Fruit fly (Drosophila melanogaster): Measurements from ENCODE around the gene Ctl2.

Gene Ctl2

dm6 chr3R:29089662-29090007 lies 33.5 kb upstream of the Ctl2 start:
- no peak for TF ChIP-seq tai (GFP tag; optimal IDR thresholded peaks at IDR 0.05)
- no peak for TF ChIP-seq Sp1 (GFP tag; optimal IDR thresholded peaks at IDR 0.05)
- no peak for TF ChIP-seq Rel (GFP tag; optimal IDR thresholded peaks at IDR 0.05)
- no peak for TF ChIP-seq Rel (tag; optimal IDR thresholded peaks at IDR 0.05)
- TF ChIP-seq rgr (GFP tag; optimal IDR thresholded peaks at IDR 0.05): no peak
- peak; percentile 9 for TF ChIP-seq HLH106 (tag; optimal IDR thresholded peaks at IDR 0.05)
- TF ChIP-seq foxo (GFP tag; optimal IDR thresholded peaks at IDR 0.05): peak in 1 of 2 experiments; percentile 8

- TF ChIP-seq Dfd (GFP tag; optimal IDR thresholded peaks at IDR 0.05) (no peak), jim (GFP tag; optimal IDR thresholded peaks at IDR 0.05) (no peak), br (GFP tag; optimal IDR thresholded peaks at IDR 0.05) (peak; percentile 0), CG32264 (GFP tag; optimal IDR thresholded peaks at IDR 0.05) (no peak), sage (GFP tag; optimal IDR thresholded peaks at IDR 0.05) (no peak), Dif (GFP tag; optimal IDR thresholded peaks at IDR 0.05; ENCODE audit: partially characterized antibody) (no peak), brk (GFP tag; optimal IDR thresholded peaks at IDR 0.05) (no peak), woc (GFP tag; optimal IDR thresholded peaks at IDR 0.05) (no peak), N (GFP tag; optimal IDR thresholded peaks at IDR 0.05) (no peak), Jra (GFP tag; optimal IDR thresholded peaks at IDR 0.05) (no peak), Abd-B (GFP tag; optimal IDR thresholded peaks at IDR 0.05) (no peak), Hr78 (GFP tag; optimal IDR thresholded peaks at IDR 0.05) (no peak), sv (GFP tag; optimal IDR thresholded peaks at IDR 0.05) (no peak), usp (GFP tag; optimal IDR thresholded peaks at IDR 0.05) (no peak), CG9705 (GFP tag; optimal IDR thresholded peaks at IDR 0.05) (no peak), HLH106 (tag; optimal IDR thresholded peaks at IDR 0.05) (peak; percentile 22), ey (GFP tag; optimal IDR thresholded peaks at IDR 0.05) (peak; percentile 44), dmrt93B (GFP tag; optimal IDR thresholded peaks at IDR 0.05) (no peak), Rel (GFP tag; optimal IDR thresholded peaks at IDR 0.05) (no peak), Rel (tag; optimal IDR thresholded peaks at IDR 0.05) (no peak), Mio (GFP tag; optimal IDR thresholded peaks at IDR 0.05) (no peak), psq (GFP tag; optimal IDR thresholded peaks at IDR 0.05) (no peak), h (GFP tag; optimal IDR thresholded peaks at IDR 0.05) (peak; percentile 34), foxo (GFP tag; optimal IDR thresholded peaks at IDR 0.05) (peak in 1 of 2 experiments; percentile 42), CrebA (GFP tag; optimal IDR thresholded peaks at IDR 0.05; ENCODE audit: borderline replicate concordance) (no peak), rgr (GFP tag; optimal IDR thresholded peaks at IDR 0.05) (peak; percentile 18), OdsH (GFP tag; optimal IDR thresholded peaks at IDR 0.05) (peak; percentile 24), Vsx2 (GFP tag; optimal IDR thresholded peaks at IDR 0.05; ENCODE audit: partially characterized antibody) (no peak), Myc (optimal IDR thresholded peaks at IDR 0.05) (no peak), lola (GFP tag; optimal IDR thresholded peaks at IDR 0.05) (no peak), Hnf4 (GFP tag; optimal IDR thresholded peaks at IDR 0.05) (no peak), Sp1 (GFP tag; optimal IDR thresholded peaks at IDR 0.05) (peak; percentile 1), dl (GFP tag; optimal IDR thresholded peaks at IDR 0.05; ENCODE audit: insufficient read depth in 1 of 2, partially characterized antibody in 2 of 2) (no peak), GATAd (GFP tag; optimal IDR thresholded peaks at IDR 0.05) (no peak), dsf (GFP tag; optimal IDR thresholded peaks at IDR 0.05; ENCODE audit: borderline replicate concordance) (no peak), Hr83 (GFP tag; optimal IDR thresholded peaks at IDR 0.05; ENCODE audit: poor library complexity, severe bottlenecking) (no peak), pan (optimal IDR thresholded peaks at IDR 0.05) (no peak), fru (GFP tag; optimal IDR thresholded peaks at IDR 0.05) (peak; percentile 46)
These were observed 31.6 kb upstream of the Ctl2 start for dm6 chr3R:29091609-29092008.

DNA sequence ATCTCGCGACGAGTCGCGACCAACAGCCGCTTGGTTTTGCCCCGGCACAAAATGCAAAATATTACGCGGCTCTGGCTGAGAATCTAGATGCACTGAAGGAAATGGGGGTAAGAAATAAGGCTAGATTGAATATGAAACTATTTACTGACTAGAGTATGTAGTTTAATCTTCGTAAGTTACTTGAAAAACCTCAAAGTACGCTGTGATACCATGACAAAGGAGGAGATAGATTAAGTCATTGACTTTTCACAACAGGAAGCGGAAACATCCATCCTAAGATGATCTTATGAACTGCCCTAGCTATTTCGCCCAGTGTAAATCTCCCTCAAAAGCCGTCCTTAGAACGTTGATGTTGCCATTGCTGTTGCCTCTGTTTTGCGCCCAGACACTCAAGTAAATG lies 29.0 kb upstream of the Ctl2 start:
- TF ChIP-seq fru (GFP tag; optimal IDR thresholded peaks at IDR 0.05): peak; percentile 23
- TF ChIP-seq dsf (GFP tag; optimal IDR thresholded peaks at IDR 0.05; ENCODE audit: borderline replicate concordance): no peak
- no peak for TF ChIP-seq Hr78 (GFP tag; optimal IDR thresholded peaks at IDR 0.05)
- TF ChIP-seq Myc (optimal IDR thresholded peaks at IDR 0.05): no peak
- TF ChIP-seq Abd-B (GFP tag; optimal IDR thresholded peaks at IDR 0.05): no peak
- no peak for TF ChIP-seq Vsx2 (GFP tag; optimal IDR thresholded peaks at IDR 0.05; ENCODE audit: partially characterized antibody)
- TF ChIP-seq rgr (GFP tag; optimal IDR thresholded peaks at IDR 0.05): peak; percentile 19
- no peak for TF ChIP-seq brk (GFP tag; optimal IDR thresholded peaks at IDR 0.05)
- no peak for TF ChIP-seq Sp1 (GFP tag; optimal IDR thresholded peaks at IDR 0.05)
- TF ChIP-seq GATAd (GFP tag; optimal IDR thresholded peaks at IDR 0.05): no peak
- TF ChIP-seq Hr83 (GFP tag; optimal IDR thresholded peaks at IDR 0.05; ENCODE audit: poor library complexity, severe bottlenecking): no peak
- TF ChIP-seq woc (GFP tag; optimal IDR thresholded peaks at IDR 0.05): no peak
- no peak for TF ChIP-seq br (GFP tag; optimal IDR thresholded peaks at IDR 0.05)
- TF ChIP-seq Dfd (GFP tag; optimal IDR thresholded peaks at IDR 0.05): no peak
- TF ChIP-seq Rel (GFP tag; optimal IDR thresholded peaks at IDR 0.05): no peak
- no peak for TF ChIP-seq Rel (tag; optimal IDR thresholded peaks at IDR 0.05)
- no peak for TF ChIP-seq Hnf4 (GFP tag; optimal IDR thresholded peaks at IDR 0.05)
- TF ChIP-seq HLH106 (tag; optimal IDR thresholded peaks at IDR 0.05): peak; percentile 13
- no peak for TF ChIP-seq lola (GFP tag; optimal IDR thresholded peaks at IDR 0.05)
- peak; percentile 5 for TF ChIP-seq h (GFP tag; optimal IDR thresholded peaks at IDR 0.05)
- TF ChIP-seq tai (GFP tag; optimal IDR thresholded peaks at IDR 0.05): no peak
- TF ChIP-seq dmrt93B (GFP tag; optimal IDR thresholded peaks at IDR 0.05): no peak
- no peak for TF ChIP-seq dl (GFP tag; optimal IDR thresholded peaks at IDR 0.05; ENCODE audit: insufficient read depth in 1 of 2, partially characterized antibody in 2 of 2)
- TF ChIP-seq Dif (GFP tag; optimal IDR thresholded peaks at IDR 0.05; ENCODE audit: partially characterized antibody): no peak
- no peak for TF ChIP-seq CrebA (GFP tag; optimal IDR thresholded peaks at IDR 0.05; ENCODE audit: borderline replicate concordance)
- TF ChIP-seq CG32264 (GFP tag; optimal IDR thresholded peaks at IDR 0.05): no peak
- TF ChIP-seq sage (GFP tag; optimal IDR thresholded peaks at IDR 0.05): no peak
- TF ChIP-seq ey (GFP tag; optimal IDR thresholded peaks at IDR 0.05): peak; percentile 25
- TF ChIP-seq N (GFP tag; optimal IDR thresholded peaks at IDR 0.05): no peak
- TF ChIP-seq Jra (GFP tag; optimal IDR thresholded peaks at IDR 0.05): no peak
- TF ChIP-seq foxo (GFP tag; optimal IDR thresholded peaks at IDR 0.05): peak in 1 of 2 experiments; percentile 10
- TF ChIP-seq CG9705 (GFP tag; optimal IDR thresholded peaks at IDR 0.05): no peak
- no peak for TF ChIP-seq psq (GFP tag; optimal IDR thresholded peaks at IDR 0.05)
- no peak for TF ChIP-seq OdsH (GFP tag; optimal IDR thresholded peaks at IDR 0.05)
- no peak for TF ChIP-seq sv (GFP tag; optimal IDR thresholded peaks at IDR 0.05)
- TF ChIP-seq pan (optimal IDR thresholded peaks at IDR 0.05): no peak
- TF ChIP-seq Mio (GFP tag; optimal IDR thresholded peaks at IDR 0.05): no peak
- no peak for TF ChIP-seq jim (GFP tag; optimal IDR thresholded peaks at IDR 0.05)
- no peak for TF ChIP-seq usp (GFP tag; optimal IDR thresholded peaks at IDR 0.05)
